Fruit fly (Drosophila melanogaster): ENCODE results near the gene CG32069.

The CG32069 gene

DNA sequence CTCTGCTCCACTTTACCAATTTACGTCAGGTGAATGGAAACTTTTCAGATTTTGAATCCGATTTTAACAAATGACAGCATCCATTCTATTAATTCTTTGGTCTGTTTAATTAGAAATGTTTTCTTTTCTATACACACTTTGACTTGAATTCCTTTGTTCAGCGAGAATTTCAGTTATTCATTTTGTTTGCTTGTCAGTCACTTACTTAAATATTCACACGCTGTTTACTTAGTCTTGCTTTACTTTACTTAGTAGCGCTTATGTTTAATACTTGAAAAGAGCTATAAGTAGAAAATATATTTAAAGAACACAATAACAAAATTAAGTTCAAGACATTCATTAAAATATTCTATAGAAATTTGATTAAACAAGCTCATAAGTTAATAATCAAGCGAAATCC is 45.0 kb upstream of the CG32069 start, which contains the start of gene CG32073 (continued):
- no peak for TF ChIP-seq CG11093 (GFP tag; IDR thresholded peaks at IDR 0.05)
- TF ChIP-seq Fer3 (tag; optimal IDR thresholded peaks at IDR 0.05), result no peak
- no peak for TF ChIP-seq CG2678 (tag; optimal IDR thresholded peaks at IDR 0.05)
- no peak for TF ChIP-seq NC2α (GFP tag; optimal IDR thresholded peaks at IDR 0.05)
- no peak for TF ChIP-seq Atf6 (GFP tag; IDR thresholded peaks at IDR 0.05)
- peak; percentile 75 for TF ChIP-seq CG18764 (GFP tag; optimal IDR thresholded peaks at IDR 0.05)
- peak; percentile 26 for TF ChIP-seq CG3407 (GFP tag; optimal IDR thresholded peaks at IDR 0.05)
- TF ChIP-seq Optix (GFP tag; IDR thresholded peaks at IDR 0.05), result no peak
- TF ChIP-seq CG17568 (GFP tag; optimal IDR thresholded peaks at IDR 0.05), result no peak
- no peak for TF ChIP-seq klu (GFP tag; IDR thresholded peaks at IDR 0.05)
- no peak for TF ChIP-seq Drgx (GFP tag; IDR thresholded peaks at IDR 0.05)
- TF ChIP-seq fu2 (GFP tag; optimal IDR thresholded peaks at IDR 0.05), result no peak
- TF ChIP-seq sens-2 (GFP tag; IDR thresholded peaks at IDR 0.05), result no peak
- TF ChIP-seq seq (GFP tag; IDR thresholded peaks at IDR 0.05), result no peak
- TF ChIP-seq org-1 (GFP tag; optimal IDR thresholded peaks at IDR 0.05), result peak; percentile 1
- no peak for TF ChIP-seq ken (GFP tag; IDR thresholded peaks at IDR 0.05)
- no peak for TF ChIP-seq bbx (GFP tag; IDR thresholded peaks at IDR 0.05; ENCODE audit: partially characterized antibody)
- no peak for TF ChIP-seq bowl (GFP tag; IDR thresholded peaks at IDR 0.05)
- no peak for TF ChIP-seq corto (GFP tag; optimal IDR thresholded peaks at IDR 0.05)
- TF ChIP-seq Oli (tag; optimal IDR thresholded peaks at IDR 0.05), result no peak
- peak; percentile 23 for TF ChIP-seq CG1603 (tag; optimal IDR thresholded peaks at IDR 0.05)
- TF ChIP-seq peb (GFP tag; IDR thresholded peaks at IDR 0.05), result no peak
- TF ChIP-seq mirr (GFP tag; optimal IDR thresholded peaks at IDR 0.05), result no peak
- TF ChIP-seq CG14710 (tag; optimal IDR thresholded peaks at IDR 0.05), result peak; percentile 42
- TF ChIP-seq CG13287 (GFP tag; IDR thresholded peaks at IDR 0.05; ENCODE audit: partially characterized antibody), result no peak
- TF ChIP-seq CG2129 (GFP tag; IDR thresholded peaks at IDR 0.05; ENCODE audit: partially characterized antibody), result no peak
- TF ChIP-seq CG3838 (GFP tag; optimal IDR thresholded peaks at IDR 0.05), result no peak
- TF ChIP-seq CG42726 (GFP tag; IDR thresholded peaks at IDR 0.05; ENCODE audit: partially characterized antibody), result no peak
- TF ChIP-seq emc (GFP tag; optimal IDR thresholded peaks at IDR 0.05), result no peak
- TF ChIP-seq CG6689 (GFP tag; IDR thresholded peaks at IDR 0.05), result no peak
- no peak for TF ChIP-seq da (GFP tag; optimal IDR thresholded peaks at IDR 0.05)
- no peak for TF ChIP-seq Abd-B (GFP tag; optimal IDR thresholded peaks at IDR 0.05)
- TF ChIP-seq Antp (GFP tag; optimal IDR thresholded peaks at IDR 0.05), result no peak
- TF ChIP-seq crp (GFP tag; optimal IDR thresholded peaks at IDR 0.05), result no peak
- no peak for TF ChIP-seq Hr78 (GFP tag; optimal IDR thresholded peaks at IDR 0.05)
- TF ChIP-seq Hey (tag; optimal IDR thresholded peaks at IDR 0.05), result no peak
- no peak for TF ChIP-seq shn (GFP tag; optimal IDR thresholded peaks at IDR 0.05)
- TF ChIP-seq CG6813 (GFP tag; optimal IDR thresholded peaks at IDR 0.05), result peak; percentile 55
- TF ChIP-seq yki (optimal IDR thresholded peaks at IDR 0.05), result no peak
- TF ChIP-seq CG6254 (GFP tag; optimal IDR thresholded peaks at IDR 0.05), result peak; percentile 33
- TF ChIP-seq CG5245 (GFP tag; optimal IDR thresholded peaks at IDR 0.05), result no peak
- no peak for TF ChIP-seq Hand (GFP tag; optimal IDR thresholded peaks at IDR 0.05)
- no peak for TF ChIP-seq Lhr (GFP tag; optimal IDR thresholded peaks at IDR 0.05)
- 0 out of 2 replicates have a peak, but pooled peaks have one; percentile 16 for TF ChIP-seq Awh (GFP tag; IDR thresholded peaks at IDR 0.05)
- no peak for TF ChIP-seq CG30403 (GFP tag; optimal IDR thresholded peaks at IDR 0.05)
- TF ChIP-seq ftz-f1 (GFP tag; optimal IDR thresholded peaks at IDR 0.05), result no peak
- TF ChIP-seq CG18599 (GFP tag; optimal IDR thresholded peaks at IDR 0.05), result peak; percentile 75
- TF ChIP-seq CG7357 (GFP tag; IDR thresholded peaks at IDR 0.05), result no peak
- TF ChIP-seq HLH3B (GFP tag; IDR thresholded peaks at IDR 0.05), result no peak
- TF ChIP-seq sd (tag; optimal IDR thresholded peaks at IDR 0.05), result no peak
- TF ChIP-seq CG9437 (GFP tag; optimal IDR thresholded peaks at IDR 0.05), result no peak
- TF ChIP-seq Gug (GFP tag; IDR thresholded peaks at IDR 0.05), result no peak
